Worm (Caenorhabditis elegans) whole organism, midembryonic: ENCODE measurements around the gene smut-1.

ENCODE experiments used
- T22C8.4 ChIP-seq: fragments of 200-800 bp; sonication (Bioruptor generic); IDR thresholded peaks from 2 replicates; pipeline ENCODE4 v1.3.6; 2022; ENCODE audit warnings: missing genetic modification characterization, missing compliant biosample characterization
- cog-1 ChIP-seq: sonication (generic microtip); optimal IDR thresholded peaks from 2 replicates; lab custom pipeline; 2016; ENCODE audit warnings: missing genetic modification characterization, missing compliant biosample characterization
- flt-1 ChIP-seq: fragments of 200-800 bp; sonication (Bioruptor generic); IDR thresholded peaks from 2 replicates; pipeline ENCODE4 v1.3.6; 2022; ENCODE audit warnings: missing genetic modification characterization, missing compliant biosample characterization
- klf-2 ChIP-seq: fragments of 200-800 bp; sonication (Bioruptor generic); conservative IDR thresholded peaks from 2 replicates; pipeline ENCODE4 v1.3.6; 2022; ENCODE audit warnings: missing genetic modification reagents, missing genetic modification characterization, missing compliant biosample characterization
- med-1 ChIP-seq: sonication (generic microtip); optimal IDR thresholded peaks from 2 replicates; lab custom pipeline; 2017; ENCODE audit warnings: missing genetic modification characterization, mild to moderate bottlenecking, missing compliant biosample characterization, antibody characterized with exemption, missing genetic modification reagents; ENCODE audit not compliant: insufficient read depth
- ref-1 ChIP-seq: fragments of 200-800 bp; sonication (Bioruptor generic); conservative IDR thresholded peaks from 2 replicates; pipeline ENCODE4 v1.3.6; 2022; ENCODE audit warnings: missing genetic modification reagents, missing genetic modification characterization, missing compliant biosample characterization
- tab-1 ChIP-seq: fragments of 200-800 bp; sonication (Bioruptor generic); IDR thresholded peaks from 2 replicates; pipeline ENCODE4 v1.3.6; 2022; ENCODE audit warnings: missing genetic modification characterization, missing compliant biosample characterization
- ztf-23 ChIP-seq: fragments of 200-800 bp; sonication (Bioruptor generic); IDR thresholded peaks from 2 replicates; pipeline ENCODE4 v1.3.6; 2022; ENCODE audit warnings: missing genetic modification reagents, missing genetic modification characterization, missing compliant biosample characterization
- ztf-29 ChIP-seq: fragments of 200-800 bp; sonication (Bioruptor generic); IDR thresholded peaks from 2 replicates; pipeline ENCODE4 v1.3.6; 2022; ENCODE audit warnings: missing genetic modification reagents, missing genetic modification characterization, missing compliant biosample characterization

The smut-1 gene

ce11 chrV:6120156-6120879 lies 23.4 kb downstream of the smut-1 start, which contains the start of gene ceh-49:
TSS of gene ceh-49 (minus strand) at chrV:6120206.
- TF ChIP-seq ref-1 (GFP tag; lab: Robert Waterston, UW) = no peak
- no peak for TF ChIP-seq ztf-23
- no peak for TF ChIP-seq flt-1 (GFP tag; lab: Robert Waterston, UW)
- no peak for TF ChIP-seq klf-2 (GFP tag; lab: Robert Waterston, UW)
- TF ChIP-seq cog-1 (tag; lab: Kevin White, UChicago) = no peak
- TF ChIP-seq T22C8.4 = no peak
- TF ChIP-seq ztf-29 (GFP tag; lab: Robert Waterston, UW) = no peak
- TF ChIP-seq tab-1 (GFP tag; lab: Robert Waterston, UW) = no peak
- TF ChIP-seq med-1 (GFP tag; lab: Kevin White, UChicago) = no peak

- TF ChIP-seq ztf-23 (no peak), cog-1 (tag; lab: Kevin White, UChicago) (no peak), flt-1 (GFP tag; lab: Robert Waterston, UW) (no peak), ref-1 (GFP tag; lab: Robert Waterston, UW) (no peak), T22C8.4 (no peak), klf-2 (GFP tag; lab: Robert Waterston, UW) (no peak), tab-1 (GFP tag; lab: Robert Waterston, UW) (no peak), med-1 (GFP tag; lab: Kevin White, UChicago) (no peak), ztf-29 (GFP tag; lab: Robert Waterston, UW) (no peak)
Measured at ce11 chrV:6121659-6122058, 24.8 kb downstream of the smut-1 start.

ce11 chrV:6128355-6128754 lies 31.4 kb downstream of the smut-1 start:
- TF ChIP-seq med-1 (GFP tag; lab: Kevin White, UChicago) (no peak), ztf-23 (no peak), ztf-29 (GFP tag; lab: Robert Waterston, UW) (no peak), cog-1 (tag; lab: Kevin White, UChicago) (no peak), tab-1 (GFP tag; lab: Robert Waterston, UW) (no peak), klf-2 (GFP tag; lab: Robert Waterston, UW) (no peak), flt-1 (GFP tag; lab: Robert Waterston, UW) (no peak), T22C8.4 (no peak)

- no peak for TF ChIP-seq flt-1 (GFP tag; lab: Robert Waterston, UW)
- TF ChIP-seq tab-1 (GFP tag; lab: Robert Waterston, UW) = no peak
- TF ChIP-seq klf-2 (GFP tag; lab: Robert Waterston, UW) = no peak
- TF ChIP-seq med-1 (GFP tag; lab: Kevin White, UChicago) = no peak
- no peak for TF ChIP-seq ref-1 (GFP tag; lab: Robert Waterston, UW)
- no peak for TF ChIP-seq cog-1 (tag; lab: Kevin White, UChicago)
- TF ChIP-seq ztf-23 = no peak
- TF ChIP-seq T22C8.4 = no peak
- TF ChIP-seq ztf-29 (GFP tag; lab: Robert Waterston, UW) = no peak
Measured at ce11 chrV:6131100-6131499, 34.2 kb downstream of the smut-1 start, which contains the start of gene exp-2. TSS of gene exp-2 (plus strand) at chrV:6131400.

ce11 chrV:6135428-6135827 lies 38.5 kb downstream of the smut-1 start:
- TF ChIP-seq tab-1 (GFP tag; lab: Robert Waterston, UW) (no peak), flt-1 (GFP tag; lab: Robert Waterston, UW) (no peak), ztf-29 (GFP tag; lab: Robert Waterston, UW) (no peak), ref-1 (GFP tag; lab: Robert Waterston, UW) (no peak)

- TF ChIP-seq T22C8.4 (no peak), tab-1 (GFP tag; lab: Robert Waterston, UW) (no peak), med-1 (GFP tag; lab: Kevin White, UChicago) (no peak), ztf-23 (no peak), klf-2 (GFP tag; lab: Robert Waterston, UW) (no peak)
Measured at ce11 chrV:6138167-6138566, 41.3 kb downstream of the smut-1 start.
